Fruit fly (Drosophila melanogaster): Measurements from ENCODE around the gene spri.
A peak's percentile ranks its signal among the peaks of the same experiment; 100 is the strongest.

The spri gene

dm6 chrX:10546631-10547030, 38.6 kb downstream of the spri start (continued):
- peak; percentile 6; the same call in 1 of the 2 replicates for TF ChIP-seq slbo (GFP tag; IDR thresholded peaks at IDR 0.05)
- no peak for TF ChIP-seq CG14014 (GFP tag; IDR thresholded peaks at IDR 0.05)
- TF ChIP-seq CG7357 (GFP tag; IDR thresholded peaks at IDR 0.05), result no peak
- peak; percentile 35; the same call in 1 of the 2 replicates for TF ChIP-seq unc-4 (GFP tag; IDR thresholded peaks at IDR 0.05; ENCODE audit: partially characterized antibody)
- TF ChIP-seq CG12391 (tag; optimal IDR thresholded peaks at IDR 0.05), result no peak
- TF ChIP-seq nom (GFP tag; optimal IDR thresholded peaks at IDR 0.05), result peak; percentile 45
- TF ChIP-seq CG12942 (GFP tag; optimal IDR thresholded peaks at IDR 0.05), result no peak
- peak; percentile 68 for TF ChIP-seq tna (GFP tag; IDR thresholded peaks at IDR 0.05; ENCODE audit: partially characterized antibody)
- no peak for TF ChIP-seq Atf-2 (GFP tag; optimal IDR thresholded peaks at IDR 0.05)
- TF ChIP-seq CG34224 (GFP tag; IDR thresholded peaks at IDR 0.05; ENCODE audit: partially characterized antibody), result peak; percentile 46; the same call in 1 of the 3 replicates
- TF ChIP-seq crol (GFP tag; IDR thresholded peaks at IDR 0.05), result peak; percentile 29; the same call in 1 of the 2 replicates
- TF ChIP-seq CG17912 (GFP tag; optimal IDR thresholded peaks at IDR 0.05), result no peak
- TF ChIP-seq hth (optimal IDR thresholded peaks at IDR 0.05), result no peak
- peak; percentile 93 for TF ChIP-seq rib (GFP tag; IDR thresholded peaks at IDR 0.05)
- TF ChIP-seq CG10462 (GFP tag; optimal IDR thresholded peaks at IDR 0.05), result no peak
- TF ChIP-seq chm (GFP tag; IDR thresholded peaks at IDR 0.05), result peak; percentile 66; the same call in 1 of the 2 replicates
- TF ChIP-seq Awh (GFP tag; IDR thresholded peaks at IDR 0.05), result no peak
- TF ChIP-seq run (tag; optimal IDR thresholded peaks at IDR 0.05), result no peak
- TF ChIP-seq D19A (tag; optimal IDR thresholded peaks at IDR 0.05), result no peak
- TF ChIP-seq CG11085 (GFP tag; IDR thresholded peaks at IDR 0.05), result no peak
- TF ChIP-seq CG3838 (GFP tag; optimal IDR thresholded peaks at IDR 0.05), result no peak
- 0 out of 2 replicates have a peak, but pooled peaks have one; percentile 4 for TF ChIP-seq vvl (GFP tag; IDR thresholded peaks at IDR 0.05)
- peak; percentile 63 for TF ChIP-seq Bgb (GFP tag; IDR thresholded peaks at IDR 0.05; ENCODE audit: partially characterized antibody)
- TF ChIP-seq CG9437 (GFP tag; optimal IDR thresholded peaks at IDR 0.05), result no peak
- no peak for TF ChIP-seq CG11398 (GFP tag; optimal IDR thresholded peaks at IDR 0.05)
- TF ChIP-seq CG17385 (GFP tag; optimal IDR thresholded peaks at IDR 0.05), result no peak
- TF ChIP-seq luna (GFP tag; optimal IDR thresholded peaks at IDR 0.05), result no peak
- TF ChIP-seq CG31224 (GFP tag; IDR thresholded peaks at IDR 0.05), result no peak
- no peak for TF ChIP-seq scrt (GFP tag; optimal IDR thresholded peaks at IDR 0.05)
- TF ChIP-seq crc (GFP tag; optimal IDR thresholded peaks at IDR 0.05), result no peak
- TF ChIP-seq kni (GFP tag; optimal IDR thresholded peaks at IDR 0.05), result peak; percentile 32
- no peak for TF ChIP-seq CG8089 (GFP tag; optimal IDR thresholded peaks at IDR 0.05)
- TF ChIP-seq CG13296 (GFP tag; optimal IDR thresholded peaks at IDR 0.05), result no peak
- TF ChIP-seq Opbp (GFP tag; IDR thresholded peaks at IDR 0.05; ENCODE audit: partially characterized antibody), result 0 out of 3 replicates have a peak, but pooled peaks have one; percentile 18
- no peak for TF ChIP-seq phol (tag; optimal IDR thresholded peaks at IDR 0.05)
- TF ChIP-seq CG7271 (tag; optimal IDR thresholded peaks at IDR 0.05), result no peak
- no peak for TF ChIP-seq CG33557 (GFP tag; optimal IDR thresholded peaks at IDR 0.05)
- peak; percentile 63; the same call in 1 of the 2 replicates for TF ChIP-seq CG42726 (GFP tag; IDR thresholded peaks at IDR 0.05; ENCODE audit: partially characterized antibody)
- TF ChIP-seq Rx (GFP tag; IDR thresholded peaks at IDR 0.05), result no peak
- no peak for TF ChIP-seq CG14667 (GFP tag; IDR thresholded peaks at IDR 0.05)
- no peak for TF ChIP-seq otp (GFP tag; IDR thresholded peaks at IDR 0.05)
- peak; percentile 5; the same call in 1 of the 3 replicates for TF ChIP-seq z (GFP tag; IDR thresholded peaks at IDR 0.05)
- TF ChIP-seq yki (optimal IDR thresholded peaks at IDR 0.05), result peak; percentile 62
- no peak for TF ChIP-seq CG12659 (GFP tag; optimal IDR thresholded peaks at IDR 0.05)
- TF ChIP-seq sim (GFP tag; IDR thresholded peaks at IDR 0.05), result no peak

Measured in whole organism, embryonic.